Fruit fly (Drosophila melanogaster) whole organism, wandering third instar larva: ENCODE data around the gene HP5.

ENCODE experiments used
- CG32264 ChIP-seq: fragments of 200-800 bp; sonication (Bioruptor generic); optimal IDR thresholded peaks from 2 replicates; lab custom pipeline; 2016; ENCODE audit warnings: missing biosample characterization, missing genetic modification characterization
- CrebA ChIP-seq: fragments of 200-800 bp; sonication (Bioruptor generic); optimal IDR thresholded peaks from 2 replicates; lab custom pipeline; 2016; ENCODE audit warnings: missing biosample characterization, mild to moderate bottlenecking, missing genetic modification characterization, borderline replicate concordance
- Dif ChIP-seq: fragments of 200-275, 200-300 bp; sonication (Bioruptor generic); optimal IDR thresholded peaks from 2 replicates; lab custom pipeline; 2018; ENCODE audit warnings: missing biosample characterization, missing genetic modification characterization; ENCODE audit not compliant: partially characterized antibody
- HLH106 ChIP-seq: fragments of 200-800 bp; optimal IDR thresholded peaks from 3 replicates; lab custom pipeline; 2019; ENCODE audit warnings: missing biosample characterization, mild to moderate bottlenecking, missing genetic modification characterization, moderate library complexity
- Hnf4 ChIP-seq: fragments of 200-800 bp; sonication (Bioruptor generic); optimal IDR thresholded peaks from 2 replicates; lab custom pipeline; 2016; ENCODE audit warnings: missing biosample characterization, mild to moderate bottlenecking, missing genetic modification characterization
- Jra ChIP-seq: sonication (Bioruptor generic); optimal IDR thresholded peaks from 2 replicates; lab custom pipeline; 2016; ENCODE audit warnings: missing biosample characterization, missing genetic modification characterization
- N ChIP-seq: fragments of >200 bp; optimal IDR thresholded peaks from 2 replicates; lab custom pipeline; 2018; ENCODE audit warnings: missing biosample characterization, missing external identifiers, missing genetic modification characterization
- OdsH ChIP-seq: fragments of 200-800 bp; sonication (Bioruptor generic); optimal IDR thresholded peaks from 2 replicates; lab custom pipeline; 2016; ENCODE audit warnings: missing biosample characterization, mild to moderate bottlenecking, missing genetic modification characterization
- Rel ChIP-seq, 2 experiments: fragments of 200-800 bp; sonication (Bioruptor generic) in 1 of 2; optimal IDR thresholded peaks; 2 replicates in 1 of 2; 3 replicates in 1 of 2; lab custom pipeline; 2016 to 2019; ENCODE audit warnings: mild to moderate bottlenecking in 2 of 2, missing biosample characterization in 2 of 2, missing genetic modification characterization in 2 of 2, moderate library complexity in 1 of 2
- dmrt93B ChIP-seq: fragments of 200-800 bp; sonication (Bioruptor generic); optimal IDR thresholded peaks from 2 replicates; lab custom pipeline; 2018; ENCODE audit warnings: missing biosample characterization, mild to moderate bottlenecking, missing genetic modification characterization
- ey ChIP-seq: fragments of 200-800 bp; sonication (Bioruptor generic); optimal IDR thresholded peaks from 2 replicates; lab custom pipeline; 2016; ENCODE audit warnings: missing biosample characterization, missing genetic modification characterization
- fru ChIP-seq: fragments of 200-800 bp; sonication (Bioruptor generic); optimal IDR thresholded peaks from 3 replicates; lab custom pipeline; 2016; ENCODE audit warnings: missing biosample characterization, mild to moderate bottlenecking, missing genetic modification characterization
- psq ChIP-seq: fragments of 200-800 bp; sonication (Bioruptor generic); optimal IDR thresholded peaks from 3 replicates; lab custom pipeline; 2017; ENCODE audit warnings: missing biosample characterization, mild to moderate bottlenecking, missing genetic modification characterization, moderate library complexity
- usp ChIP-seq: fragments of >200 bp; optimal IDR thresholded peaks from 2 replicates; lab custom pipeline; 2017; ENCODE audit warnings: missing biosample characterization, missing genetic modification characterization

DNA sequence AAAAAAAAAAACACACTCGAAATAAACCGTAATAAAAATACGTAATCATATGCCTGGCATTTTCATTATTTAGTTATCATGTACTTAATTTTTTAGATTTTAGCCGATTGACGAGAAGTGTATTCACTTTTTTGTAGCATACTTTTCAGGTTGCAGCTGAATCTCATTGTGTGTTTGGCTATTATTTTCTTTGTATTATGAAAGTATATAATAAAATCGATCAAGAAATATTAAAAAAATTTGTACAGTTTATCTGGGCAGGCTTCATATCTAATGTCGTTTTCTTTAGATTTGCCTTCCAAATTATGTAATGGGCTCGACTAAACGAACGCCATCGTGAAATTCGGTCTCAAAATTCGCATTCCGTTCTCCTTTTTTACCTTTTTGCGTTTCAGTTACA is 44.9 kb upstream of the HP5 start, which contains the start of gene CG15196:
- TF ChIP-seq usp (no peak), psq (GFP tag; lab: Kevin White, UChicago) (no peak), ey (no peak), HLH106 (tag; lab: Kevin White, UChicago) (no peak), Jra (no peak), fru (GFP tag; lab: Kevin White, UChicago) (no peak), OdsH (GFP tag; lab: Kevin White, UChicago) (no peak), N (GFP tag; lab: Kevin White, UChicago) (no peak), CG32264 (GFP tag; lab: Kevin White, UChicago) (no peak), Hnf4 (GFP tag; lab: Kevin White, UChicago) (no peak), Rel (GFP tag; optimal IDR thresholded peaks at IDR 0.05; lab: Kevin White, UChicago) (no peak), Rel (tag; optimal IDR thresholded peaks at IDR 0.05; lab: Kevin White, UChicago) (no peak), CrebA (no peak), Dif (GFP tag; lab: Kevin White, UChicago) (no peak), dmrt93B (GFP tag; lab: Kevin White, UChicago) (no peak)
